Worm (Caenorhabditis elegans): Measurements from ENCODE around the gene ceh-99.

Gene ceh-99

DNA sequence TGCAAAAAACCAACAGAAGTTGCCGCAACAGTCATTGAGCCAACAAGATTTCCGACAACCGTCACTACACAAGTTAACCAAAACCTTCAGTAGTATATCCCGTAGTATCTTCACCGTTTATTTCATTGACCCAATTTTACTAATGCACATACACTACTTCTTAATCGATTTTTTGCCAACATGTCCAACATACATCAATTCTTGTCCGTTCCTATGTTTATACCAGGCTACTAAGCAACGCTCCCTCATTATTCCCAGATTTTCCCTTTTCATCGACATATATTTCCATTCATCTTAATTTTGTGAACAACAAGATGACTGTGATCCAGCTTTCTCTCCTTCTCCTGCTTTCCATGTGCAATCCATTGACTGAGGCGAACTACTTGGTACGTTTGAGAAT lies 46.1 kb downstream of the ceh-99 start, which contains the start of gene F49C5.7:
F49C5.7 (plus strand) TSS at position 301 of the 400 bp plus-strand sequence.
- no peak for TF ChIP-seq hmg-1.2 (GFP tag; IDR thresholded peaks at IDR 0.05)
- TF ChIP-seq nfyb-1 (GFP tag; IDR thresholded peaks at IDR 0.05): no peak
- no peak for TF ChIP-seq F52B5.7 (tag; optimal IDR thresholded peaks at IDR 0.05)

DNA sequence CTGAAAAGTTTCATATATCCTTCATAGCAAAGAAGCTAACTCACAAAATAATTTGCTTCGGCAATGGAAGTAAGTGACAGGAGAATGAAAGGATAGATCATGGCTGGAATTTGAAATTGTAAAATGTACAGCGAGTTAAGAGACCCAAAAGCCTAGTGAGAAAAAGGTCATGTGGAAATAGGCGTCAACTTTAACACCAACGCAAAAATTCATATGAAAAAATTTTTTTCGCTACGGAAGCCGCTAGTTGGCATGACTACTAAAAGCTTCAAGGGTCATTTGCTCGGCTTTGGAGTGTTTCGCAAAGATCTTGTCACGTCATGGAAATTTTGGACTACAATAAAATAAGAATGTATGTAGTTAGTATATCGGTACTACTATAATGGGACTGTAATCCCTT lies 50.7 kb downstream of the ceh-99 start, which contains the start of gene Y38E10A.1:
Y38E10A.1 (minus strand) TSS at position 101 of the 400 bp plus-strand sequence.
- TF ChIP-seq attf-3 (GFP tag; conservative IDR thresholded peaks at IDR 0.05) (no peak), nhr-90 (tag; optimal IDR thresholded peaks at IDR 0.05) (no peak), ztf-25 (GFP tag; IDR thresholded peaks at IDR 0.05) (no peak), lin-35 (GFP tag; optimal IDR thresholded peaks at IDR 0.05) (no peak)

DNA sequence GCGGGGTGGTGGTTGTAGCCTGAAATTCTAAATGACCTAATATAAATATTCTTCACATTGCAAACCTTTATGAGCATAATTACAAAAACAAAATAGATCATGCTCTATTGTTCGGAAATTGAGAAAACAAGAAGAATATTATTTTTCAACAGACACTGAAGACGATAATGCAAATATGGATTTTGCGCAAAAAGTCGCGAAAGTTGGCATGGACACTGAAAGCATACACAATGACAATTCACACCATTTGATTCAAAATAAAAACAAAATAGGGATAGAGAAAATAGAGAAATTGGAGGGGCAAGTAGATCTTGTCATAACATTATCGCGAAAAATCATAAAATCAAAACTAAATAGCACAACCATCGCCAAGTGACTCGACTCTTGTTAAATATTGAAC lies 53.0 kb downstream of the ceh-99 start, which contains the start of gene Y38E10A.35:
Y38E10A.35 (minus strand) TSS at position 101 of the 400 bp plus-strand sequence.
- TF ChIP-seq unc-130 (GFP tag; optimal IDR thresholded peaks at IDR 0.05) (no peak), chd-7 (tag; optimal IDR thresholded peaks at IDR 0.05) (no peak), fkh-3 (tag; optimal IDR thresholded peaks at IDR 0.05) (no peak)

ce11 chrII:12573541-12573940 lies 53.8 kb downstream of the ceh-99 start, which contains the start of gene Y38E10A.2:
Gene Y38E10A.2 (minus strand): TSS chrII:12573641.
- TF ChIP-seq rpc-1 (optimal IDR thresholded peaks at IDR 0.05) (no peak), rpc-1 (tag; optimal IDR thresholded peaks at IDR 0.05) (no peak), F33H1.4 (GFP tag; IDR thresholded peaks at IDR 0.05) (no peak), T07F8.4 (tag; optimal IDR thresholded peaks at IDR 0.05) (no peak), fkh-3 (tag; optimal IDR thresholded peaks at IDR 0.05) (no peak), ccch-3 (GFP tag; optimal IDR thresholded peaks at IDR 0.05) (no peak), rec-8 (tag; optimal IDR thresholded peaks at IDR 0.05) (no peak), madf-10 (tag; optimal IDR thresholded peaks at IDR 0.05) (no peak), unc-62 (GFP tag; optimal IDR thresholded peaks at IDR 0.05) (no peak), ceh-100 (GFP tag; IDR thresholded peaks at IDR 0.05) (no peak), Y56A3A.18 (GFP tag; IDR thresholded peaks at IDR 0.05) (no peak), ztf-26 (tag; optimal IDR thresholded peaks at IDR 0.05) (no peak), gei-17 (GFP tag; optimal IDR thresholded peaks at IDR 0.05) (no peak), dox-1 (GFP tag; IDR thresholded peaks at IDR 0.05) (no peak), D2030.7 (GFP tag; IDR thresholded peaks at IDR 0.05) (no peak), tlf-1 (GFP tag; optimal IDR thresholded peaks at IDR 0.05) (no peak), ceh-79 (tag; optimal IDR thresholded peaks at IDR 0.05) (no peak), F55B11.4 (tag; optimal IDR thresholded peaks at IDR 0.05; ENCODE audit: borderline replicate concordance, insufficient read depth) (no peak)
